Fruit fly (Drosophila melanogaster) whole organism, prepupa: ENCODE results near the gene CG11696.

Experiments
- Blimp-1 ChIP-seq: fragments of 200-800 bp; sonication (Bioruptor generic); optimal IDR thresholded peaks from 3 replicates; lab custom pipeline; 2017; ENCODE audit warnings: missing biosample characterization, missing genetic modification characterization, mild to moderate bottlenecking, moderate library complexity, missing genetic modification reagents
- CG10669 ChIP-seq: fragments of 200-800 bp; sonication (Bioruptor generic); optimal IDR thresholded peaks from 3 replicates; lab custom pipeline; 2018; ENCODE audit warnings: missing biosample characterization, mild to moderate bottlenecking, missing genetic modification characterization, moderate library complexity
- CG11294 ChIP-seq: fragments of 200-800 bp; sonication (Bioruptor generic); IDR thresholded peaks from 2 replicates; pipeline ENCODE4 v1.3.6; 2022; ENCODE audit warnings: missing biosample characterization, missing genetic modification characterization
- CG11902 ChIP-seq: fragments of 200-800 bp; sonication (Bioruptor generic); optimal IDR thresholded peaks from 3 replicates; lab custom pipeline; 2016; ENCODE audit warnings: missing biosample characterization, missing genetic modification characterization
- CG15336 ChIP-seq: fragments of 200-800 bp; sonication (Bioruptor generic); IDR thresholded peaks from 2 replicates; pipeline ENCODE4 v1.3.6; 2022; ENCODE audit warnings: missing biosample characterization, missing genetic modification characterization
- CG16779 ChIP-seq: fragments of 200-800 bp; sonication (Bioruptor generic); optimal IDR thresholded peaks from 3 replicates; lab custom pipeline; 2017; ENCODE audit warnings: missing biosample characterization, mild to moderate bottlenecking, missing genetic modification characterization
- CG31627 ChIP-seq: fragments of 200-800 bp; sonication (Bioruptor generic); optimal IDR thresholded peaks from 3 replicates; lab custom pipeline; 2016; ENCODE audit warnings: missing biosample characterization, missing genetic modification characterization
- CG32006 ChIP-seq: fragments of 200-800 bp; sonication (Bioruptor generic); optimal IDR thresholded peaks from 3 replicates; lab custom pipeline; 2017; ENCODE audit warnings: missing biosample characterization, mild to moderate bottlenecking, missing genetic modification characterization
- CG3919 ChIP-seq: fragments of 200-800 bp; sonication (Bioruptor generic); optimal IDR thresholded peaks from 3 replicates; lab custom pipeline; 2016; ENCODE audit warnings: missing biosample characterization, missing genetic modification characterization
- CG4318 ChIP-seq: fragments of 200-800 bp; sonication (Bioruptor generic); optimal IDR thresholded peaks from 3 replicates; lab custom pipeline; 2017; ENCODE audit warnings: missing biosample characterization, mild to moderate bottlenecking, missing genetic modification characterization
- CG6163 ChIP-seq: fragments of 200-800 bp; sonication (Bioruptor generic); IDR thresholded peaks from 3 replicates; pipeline ENCODE4 v1.3.6; 2022; ENCODE audit warnings: missing biosample characterization, missing genetic modification characterization
- CG6276 ChIP-seq: fragments of 200-800 bp; sonication (Bioruptor generic); optimal IDR thresholded peaks from 2 replicates; lab custom pipeline; 2017; ENCODE audit warnings: missing biosample characterization, mild to moderate bottlenecking, missing genetic modification characterization
- CG6808 ChIP-seq: fragments of 200-800 bp; sonication (Bioruptor generic); optimal IDR thresholded peaks from 3 replicates; lab custom pipeline; 2017; ENCODE audit warnings: missing biosample characterization, missing genetic modification characterization, mild to moderate bottlenecking, moderate library complexity, missing genetic modification reagents
- CG6854 ChIP-seq: fragments of 200-800 bp; sonication (Bioruptor generic); optimal IDR thresholded peaks from 2 replicates; lab custom pipeline; 2017; ENCODE audit warnings: missing biosample characterization, mild to moderate bottlenecking, missing genetic modification characterization
- CG8119 ChIP-seq: fragments of 200-800 bp; sonication (Bioruptor generic); IDR thresholded peaks from 3 replicates; pipeline ENCODE4 v1.3.6; 2022; ENCODE audit warnings: missing biosample characterization, missing genetic modification characterization
- CG8632 ChIP-seq: fragments of 200-800 bp; sonication (Bioruptor generic); optimal IDR thresholded peaks from 3 replicates; lab custom pipeline; 2016; ENCODE audit warnings: missing biosample characterization, missing genetic modification characterization
- Eip75B ChIP-seq: fragments of 200-800 bp; sonication (Bioruptor generic); optimal IDR thresholded peaks from 3 replicates; lab custom pipeline; 2016; ENCODE audit warnings: missing biosample characterization, missing genetic modification characterization
- Eip78C ChIP-seq: fragments of 200-800 bp; sonication (Bioruptor generic); peaks from one replicate; lab custom pipeline; 2016; ENCODE audit warnings: missing biosample characterization, missing genetic modification characterization
- Eip93F ChIP-seq: fragments of 200-800 bp; sonication (Bioruptor generic); optimal IDR thresholded peaks from 2 replicates; lab custom pipeline; 2016; ENCODE audit warnings: missing biosample characterization, mild to moderate bottlenecking, missing genetic modification characterization
- Ets96B ChIP-seq: fragments of 200-800 bp; optimal IDR thresholded peaks from 2 replicates; lab custom pipeline; 2019; ENCODE audit warnings: missing biosample characterization, mild to moderate bottlenecking, missing genetic modification characterization, moderate library complexity
- Gug ChIP-seq: fragments of 200-800 bp; sonication (Bioruptor generic); IDR thresholded peaks from 2 replicates; pipeline ENCODE4 v1.3.6; 2022; ENCODE audit warnings: missing biosample characterization, missing genetic modification characterization
- Hr38 ChIP-seq: sonication (Bioruptor generic); optimal IDR thresholded peaks from 2 replicates; lab custom pipeline; 2016; ENCODE audit warnings: missing biosample characterization, missing genetic modification characterization
- Hr39 ChIP-seq: fragments of 200-800 bp; sonication (Bioruptor generic); optimal IDR thresholded peaks from 2 replicates; lab custom pipeline; 2016; ENCODE audit warnings: missing biosample characterization, missing genetic modification characterization
- Hr4 ChIP-seq: fragments of 200-800 bp; sonication (Bioruptor generic); optimal IDR thresholded peaks from 3 replicates; lab custom pipeline; 2016; ENCODE audit warnings: missing biosample characterization, missing genetic modification characterization
- Lpt ChIP-seq: fragments of 200-800 bp; sonication (Bioruptor generic); optimal IDR thresholded peaks from 3 replicates; lab custom pipeline; 2016; ENCODE audit warnings: missing biosample characterization, missing genetic modification characterization
- Met ChIP-seq: fragments of 200-800 bp; sonication (Bioruptor generic); optimal IDR thresholded peaks from 3 replicates; lab custom pipeline; 2016; ENCODE audit warnings: missing biosample characterization, missing genetic modification characterization
- OdsH ChIP-seq: fragments of 200-800 bp; sonication (Bioruptor generic); optimal IDR thresholded peaks from 3 replicates; lab custom pipeline; 2016; ENCODE audit warnings: missing biosample characterization, missing genetic modification characterization
- Sox14 ChIP-seq: fragments of 200-800 bp; sonication (Bioruptor generic); optimal IDR thresholded peaks from 3 replicates; lab custom pipeline; 2016; ENCODE audit warnings: missing biosample characterization, missing genetic modification characterization
- cyc ChIP-seq: fragments of 200-800 bp; sonication (Bioruptor generic); optimal IDR thresholded peaks from 3 replicates; lab custom pipeline; 2016; ENCODE audit warnings: missing biosample characterization, missing genetic modification characterization
- dac ChIP-seq: fragments of 200-800 bp; sonication (Bioruptor generic); optimal IDR thresholded peaks from 2 replicates; lab custom pipeline; 2017; ENCODE audit warnings: missing biosample characterization, mild to moderate bottlenecking, missing genetic modification characterization
- dsx ChIP-seq: fragments of 200-800 bp; optimal IDR thresholded peaks from 3 replicates; lab custom pipeline; 2019; ENCODE audit warnings: missing biosample characterization, mild to moderate bottlenecking, missing genetic modification characterization, moderate library complexity; ENCODE audit not compliant: poor library complexity, severe bottlenecking
- eg ChIP-seq: fragments of 200-800 bp; sonication (Bioruptor generic); IDR thresholded peaks from 3 replicates; pipeline ENCODE4 v1.3.6; 2022; ENCODE audit warnings: missing biosample characterization, missing genetic modification characterization
- esn ChIP-seq: fragments of 200-800 bp; sonication (Bioruptor generic); optimal IDR thresholded peaks from 2 replicates; lab custom pipeline; 2016; ENCODE audit warnings: missing biosample characterization, mild to moderate bottlenecking, missing genetic modification characterization, moderate library complexity
- fd85E ChIP-seq: fragments of 200-800 bp; sonication (Bioruptor generic); optimal IDR thresholded peaks from 3 replicates; lab custom pipeline; 2016; ENCODE audit warnings: missing biosample characterization, missing genetic modification characterization
- lz ChIP-seq: fragments of 200-800 bp; sonication (Bioruptor generic); optimal IDR thresholded peaks from 3 replicates; lab custom pipeline; 2016; ENCODE audit warnings: missing biosample characterization, missing genetic modification characterization
- net ChIP-seq: fragments of 200-800 bp; sonication (Bioruptor generic); optimal IDR thresholded peaks from 3 replicates; lab custom pipeline; 2016; ENCODE audit warnings: missing biosample characterization, missing genetic modification characterization
- pdm3 ChIP-seq: fragments of 200-800 bp; sonication (Bioruptor generic); optimal IDR thresholded peaks from 3 replicates; lab custom pipeline; 2016; ENCODE audit warnings: missing biosample characterization, missing genetic modification characterization
- salr ChIP-seq, 2 experiments: fragments of 200-800 bp; sonication (Bioruptor generic); optimal IDR thresholded peaks; 3 replicates each; lab custom pipeline; 2016 to 2018; ENCODE audit warnings: missing biosample characterization in 2 of 2, missing genetic modification characterization in 2 of 2, mild to moderate bottlenecking in 1 of 2
- spab ChIP-seq: fragments of 200-800 bp; sonication (Bioruptor generic); optimal IDR thresholded peaks from 2 replicates; lab custom pipeline; 2017; ENCODE audit warnings: missing biosample characterization, mild to moderate bottlenecking, missing genetic modification characterization, missing genetic modification reagents
- ss ChIP-seq, 2 experiments: fragments of 200-800 bp; sonication (Bioruptor generic); optimal IDR thresholded peaks; 2 replicates in 1 of 2; 3 replicates in 1 of 2; lab custom pipeline; 2017 to 2018; ENCODE audit warnings: mild to moderate bottlenecking in 2 of 2, missing biosample characterization in 2 of 2, missing genetic modification characterization in 2 of 2, moderate library complexity in 1 of 2
- topi ChIP-seq: fragments of 200-800 bp; sonication (Bioruptor generic); optimal IDR thresholded peaks from 3 replicates; lab custom pipeline; 2016; ENCODE audit warnings: missing biosample characterization, missing genetic modification characterization
- vri ChIP-seq: fragments of 200-800 bp; sonication (Bioruptor generic); optimal IDR thresholded peaks from 3 replicates; lab custom pipeline; 2016; ENCODE audit warnings: missing biosample characterization, mild to moderate bottlenecking, missing genetic modification characterization

CG11696 gene

dm6 chrX:11528026-11528702 is 45.4 kb upstream of the CG11696 start (continued):
- TF ChIP-seq fd85E (no peak), Eip78C (GFP tag; lab: Kevin White, UChicago) (peak; percentile 91), dac (GFP tag; lab: Kevin White, UChicago) (peak; percentile 22), CG3919 (GFP tag; lab: Kevin White, UChicago) (peak; percentile 52), Hr39 (GFP tag; lab: Kevin White, UChicago) (peak; percentile 42), Ets96B (tag; lab: Kevin White, UChicago) (peak; percentile 77), CG10669 (GFP tag; lab: Kevin White, UChicago) (peak; percentile 73), Hr4 (GFP tag; lab: Kevin White, UChicago) (peak; percentile 53), dsx (GFP tag; lab: Kevin White, UChicago) (peak; percentile 79), CG6854 (peak; percentile 30), CG8632 (peak; percentile 51), CG11294 (no peak), CG15336 (GFP tag; lab: Robert Waterston, UW) (peak; percentile 58), cyc (peak; percentile 32), pdm3 (GFP tag; lab: Kevin White, UChicago) (peak; percentile 67), Lpt (GFP tag; lab: Kevin White, UChicago) (peak; percentile 57), CG6808 (GFP tag; lab: Kevin White, UChicago) (peak; percentile 79), Blimp-1 (GFP tag; lab: Kevin White, UChicago) (no peak), CG31627 (peak; percentile 35), CG11902 (GFP tag; lab: Kevin White, UChicago) (peak; percentile 4), esn (peak; percentile 50), ss (GFP tag; optimal IDR thresholded peaks at IDR 0.05; lab: Kevin White, UChicago) (peak; percentile 67 to 82), CG16779 (peak; percentile 35), Eip93F (no peak), net (GFP tag; lab: Kevin White, UChicago) (peak; percentile 68), vri (no peak), topi (peak; percentile 50), Sox14 (GFP tag; lab: Kevin White, UChicago) (peak; percentile 34), spab (GFP tag; lab: Kevin White, UChicago) (peak; percentile 64), CG6163 (GFP tag; lab: Robert Waterston, UW) (peak; percentile 73), Hr38 (GFP tag; lab: Kevin White, UChicago) (no peak), CG8119 (GFP tag; lab: Robert Waterston, UW) (peak; percentile 69)
- TF ChIP-seq, all 60 proteins: peak for 53

dm6 chrX:11531245-11531644 is 42.3 kb upstream of the CG11696 start:
- no peak for TF ChIP-seq Hr39 (GFP tag; lab: Kevin White, UChicago)
- TF ChIP-seq Eip78C (GFP tag; lab: Kevin White, UChicago): no peak
- no peak for TF ChIP-seq CG16779
- peak; percentile 76 for TF ChIP-seq CG6276 (GFP tag; lab: Kevin White, UChicago)
- TF ChIP-seq Eip75B (GFP tag; lab: Kevin White, UChicago): no peak
- no peak for TF ChIP-seq fd85E
- peak in 1 of 2 experiments; percentile 25 for TF ChIP-seq salr (GFP tag; optimal IDR thresholded peaks at IDR 0.05; lab: Kevin White, UChicago)
- no peak for TF ChIP-seq CG31627
- no peak for TF ChIP-seq Met (GFP tag; lab: Kevin White, UChicago)
- TF ChIP-seq Lpt (GFP tag; lab: Kevin White, UChicago): peak; percentile 60
- 0 out of 2 replicates have a peak, but pooled peaks have one; percentile 54 for TF ChIP-seq Gug (GFP tag; lab: Robert Waterston, UW)
- no peak for TF ChIP-seq vri
- TF ChIP-seq pdm3 (GFP tag; lab: Kevin White, UChicago): no peak
- peak; percentile 0 for TF ChIP-seq OdsH
- TF ChIP-seq eg: peak; percentile 84
- peak; percentile 64; the same call in 2 of the 3 replicates for TF ChIP-seq CG8119 (GFP tag; lab: Robert Waterston, UW)
- peak; percentile 60 for TF ChIP-seq dac (GFP tag; lab: Kevin White, UChicago)
- no peak for TF ChIP-seq dsx (GFP tag; lab: Kevin White, UChicago)
- peak; percentile 69 for TF ChIP-seq CG32006 (GFP tag; lab: Kevin White, UChicago)
- TF ChIP-seq cyc: no peak
- TF ChIP-seq CG6163 (GFP tag; lab: Robert Waterston, UW): peak; percentile 64; the same call in 2 of the 3 replicates
- TF ChIP-seq CG4318 (GFP tag; lab: Kevin White, UChicago): peak; percentile 26
- peak; percentile 81 for TF ChIP-seq CG15336 (GFP tag; lab: Robert Waterston, UW)
- TF ChIP-seq lz: no peak
